Worm (Caenorhabditis elegans) whole organism, early embryonic: ENCODE data around the gene twk-24.

ENCODE experiments used
- B0310.2 ChIP-seq: sonication (generic microtip); optimal IDR thresholded peaks from 2 replicates; lab custom pipeline; 2016; ENCODE audit warnings: mild to moderate bottlenecking, missing genetic modification characterization, missing compliant biosample characterization
- ama-1 ChIP-seq: fragments of 150-350 bp; optimal IDR thresholded peaks from 2 replicates; lab custom pipeline; 2014
- ceh-36 ChIP-seq: sonication (generic microtip); optimal IDR thresholded peaks from 2 replicates; lab custom pipeline; 2016; ENCODE audit warnings: missing genetic modification characterization, inconsistent platforms, missing compliant biosample characterization
- ets-7 ChIP-seq: sonication (generic microtip); optimal IDR thresholded peaks from 2 replicates; lab custom pipeline; 2016; ENCODE audit warnings: missing genotype, missing genetic modification characterization, missing compliant biosample characterization
- hmg-4 ChIP-seq: fragments of 200-800 bp; sonication (Bioruptor generic); optimal IDR thresholded peaks from 2 replicates; lab custom pipeline; 2018; ENCODE audit warnings: mild to moderate bottlenecking, missing genetic modification characterization, missing compliant biosample characterization
- pes-1 ChIP-seq: fragments of 200-800 bp; sonication (Bioruptor generic); IDR thresholded peaks from 2 replicates; pipeline ENCODE4 v1.3.6; 2022; ENCODE audit warnings: missing genetic modification reagents, missing genetic modification characterization, missing compliant biosample characterization
- scrt-1 ChIP-seq: fragments of 200-800 bp; sonication (Bioruptor generic); IDR thresholded peaks from 2 replicates; pipeline ENCODE4 v1.3.6; 2022; ENCODE audit warnings: missing genetic modification characterization, missing compliant biosample characterization
- sea-1 ChIP-seq: fragments of 200-800 bp; sonication (Bioruptor generic); conservative IDR thresholded peaks from 2 replicates; pipeline ENCODE4 v1.3.6; 2022; ENCODE audit warnings: missing genetic modification characterization, missing compliant biosample characterization
- tbx-37 ChIP-seq: fragments of 200-800 bp; sonication (Bioruptor generic); conservative IDR thresholded peaks from 2 replicates; pipeline ENCODE4 v1.3.6; 2022; ENCODE audit warnings: missing genetic modification reagents, missing genetic modification characterization, missing compliant biosample characterization
- tra-4 ChIP-seq: sonication (generic microtip); optimal IDR thresholded peaks from 2 replicates; lab custom pipeline; 2017; ENCODE audit warnings: missing genetic modification characterization, missing compliant biosample characterization

- no peak for TF ChIP-seq ama-1 (lab: Kevin White, UChicago)
- TF ChIP-seq hmg-4 (GFP tag; lab: Kevin White, UChicago) = peak; percentile 70
- peak; percentile 29 for TF ChIP-seq ceh-36 (tag; lab: Kevin White, UChicago)
- TF ChIP-seq tra-4 (tag; lab: Kevin White, UChicago) = no peak
- peak; percentile 28 for TF ChIP-seq B0310.2 (tag; lab: Kevin White, UChicago)
- no peak for TF ChIP-seq sea-1
- peak; percentile 80 for TF ChIP-seq pes-1 (GFP tag; lab: Robert Waterston, UW)
- TF ChIP-seq tbx-37 (GFP tag; lab: Robert Waterston, UW) = 0 out of 2 replicates have a peak, but pooled peaks have one; percentile 17
- no peak for TF ChIP-seq ets-7 (tag; lab: Kevin White, UChicago)
- 0 out of 2 replicates have a peak, but pooled peaks have one; percentile 56 for TF ChIP-seq scrt-1 (GFP tag; lab: Robert Waterston, UW)
These were observed 22.5 kb upstream of the twk-24 start, which contains the start of the genes srpa-68 and srh-16 for ce11 chrV:12291587-12291986.
